Worm (Caenorhabditis elegans) whole organism, young adult: Measurements from ENCODE around the gene F59F3.6.
A peak's percentile ranks its signal among the peaks of the same experiment; 100 is the strongest.

Experiments
- B0035.1 ChIP-seq: sonication (generic microtip); optimal IDR thresholded peaks from 2 replicates; lab custom pipeline; 2016; ENCODE audit warnings: missing genetic modification characterization, mild to moderate bottlenecking, missing compliant biosample characterization, missing genotype, missing genetic modification reagents
- B0261.1 ChIP-seq: sonication (generic microtip); optimal IDR thresholded peaks from 2 replicates; lab custom pipeline; 2016; ENCODE audit warnings: mild to moderate bottlenecking, missing genetic modification characterization, moderate library complexity, missing compliant biosample characterization
- B0336.3 ChIP-seq: fragments of 200-800 bp; sonication (Bioruptor generic); IDR thresholded peaks from 2 replicates; pipeline ENCODE4 v1.3.6; 2022; ENCODE audit warnings: missing genetic modification characterization, missing compliant biosample characterization
- C06A6.2 ChIP-seq: fragments of 200-800 bp; sonication (Bioruptor generic); conservative IDR thresholded peaks from 2 replicates; pipeline ENCODE4 v1.3.6; 2022; ENCODE audit warnings: missing genetic modification characterization, missing compliant biosample characterization
- C17E4.6 ChIP-seq: fragments of 200-800 bp; sonication (Bioruptor generic); IDR thresholded peaks from 2 replicates; pipeline ENCODE4 v1.3.6; 2022; ENCODE audit warnings: missing genetic modification reagents, missing genetic modification characterization, missing compliant biosample characterization
- F22D6.2 ChIP-seq: sonication (generic microtip); optimal IDR thresholded peaks from 2 replicates; lab custom pipeline; 2016; ENCODE audit warnings: mild to moderate bottlenecking, missing genetic modification characterization, missing compliant biosample characterization
- F57A8.1 ChIP-seq: fragments of 200-800 bp; sonication (Bioruptor generic); optimal IDR thresholded peaks from 2 replicates; lab custom pipeline; 2018; ENCODE audit warnings: mild to moderate bottlenecking, missing genetic modification characterization, moderate library complexity, missing compliant biosample characterization
- Y53G8AR.9 ChIP-seq: fragments of 200-800 bp; sonication (Bioruptor generic); conservative IDR thresholded peaks from 2 replicates; pipeline ENCODE4 v1.3.6; 2022; ENCODE audit warnings: missing genetic modification reagents, missing genetic modification characterization, missing compliant biosample characterization
- Y95B8A.8 ChIP-seq: fragments of 200-800 bp; sonication (Bioruptor generic); IDR thresholded peaks from 2 replicates; pipeline ENCODE4 v1.3.6; 2022; ENCODE audit warnings: missing genetic modification reagents, missing genetic modification characterization, missing compliant biosample characterization
- atf-7 ChIP-seq: sonication (generic microtip); optimal IDR thresholded peaks from 2 replicates; lab custom pipeline; 2017; ENCODE audit warnings: mild to moderate bottlenecking, missing genetic modification characterization, missing compliant biosample characterization
- athp-1 ChIP-seq: sonication (generic microtip); optimal IDR thresholded peaks from 2 replicates; lab custom pipeline; 2017; ENCODE audit warnings: mild to moderate bottlenecking, missing genetic modification characterization, missing compliant biosample characterization
- ceh-91 ChIP-seq: fragments of 200-800 bp; sonication (Bioruptor generic); IDR thresholded peaks from 2 replicates; pipeline ENCODE4 v1.3.6; 2022; ENCODE audit warnings: missing genetic modification reagents, missing genetic modification characterization, missing compliant biosample characterization
- dox-1 ChIP-seq: fragments of 200-800 bp; sonication (Bioruptor generic); IDR thresholded peaks from 2 replicates; pipeline ENCODE4 v1.3.6; 2022; ENCODE audit warnings: missing genetic modification reagents, missing genetic modification characterization, missing compliant biosample characterization
- dpl-1 ChIP-seq: fragments of 150-350 bp; optimal IDR thresholded peaks from 2 replicates; lab custom pipeline; 2014; ENCODE audit warnings: missing biosample characterization, missing genetic modification reagents, missing genetic modification characterization
- egrh-3 ChIP-seq: fragments of 200-800 bp; sonication (Bioruptor generic); IDR thresholded peaks from 2 replicates; pipeline ENCODE4 v1.3.6; 2022; ENCODE audit warnings: missing genetic modification reagents, missing genetic modification characterization, missing compliant biosample characterization
- ets-4 ChIP-seq: fragments of 200-800 bp; sonication (Bioruptor generic); optimal IDR thresholded peaks from 2 replicates; lab custom pipeline; 2018; ENCODE audit warnings: mild to moderate bottlenecking, missing genetic modification characterization, missing compliant biosample characterization
- hmg-1.2 ChIP-seq: fragments of 200-800 bp; sonication (Bioruptor generic); IDR thresholded peaks from 2 replicates; pipeline ENCODE4 v1.3.6; 2022; ENCODE audit warnings: missing genetic modification reagents, missing genetic modification characterization, missing compliant biosample characterization
- let-526 ChIP-seq: fragments of 200-800 bp; sonication (Bioruptor generic); IDR thresholded peaks from 2 replicates; pipeline ENCODE4 v1.3.6; 2022; ENCODE audit warnings: missing genetic modification reagents, missing genetic modification characterization, missing compliant biosample characterization
- let-607 ChIP-seq, 2 experiments: fragments of 200-800 bp in 1 of 2; sonication (Bioruptor generic) in 1 of 2; sonication (generic microtip) in 1 of 2; optimal IDR thresholded peaks; 2 replicates each; lab custom pipeline; 2016 to 2018; ENCODE audit warnings: mild to moderate bottlenecking in 2 of 2, missing compliant biosample characterization in 2 of 2, missing genetic modification characterization in 2 of 2, moderate library complexity in 2 of 2, missing genotype in 1 of 2
- lsl-1 ChIP-seq: fragments of 200-800 bp; sonication (Bioruptor generic); optimal IDR thresholded peaks from 2 replicates; lab custom pipeline; 2018; ENCODE audit warnings: mild to moderate bottlenecking, missing genetic modification characterization, moderate library complexity, missing compliant biosample characterization
- mes-4 ChIP-seq: sonication (generic microtip); optimal IDR thresholded peaks from 2 replicates; lab custom pipeline; 2016; ENCODE audit warnings: missing genotype, missing genetic modification characterization, missing compliant biosample characterization
- mxl-1 ChIP-seq: sonication (generic microtip); optimal IDR thresholded peaks from 2 replicates; lab custom pipeline; 2016; ENCODE audit warnings: missing genetic modification characterization, missing compliant biosample characterization
- nfyb-1 ChIP-seq: fragments of 200-800 bp; sonication (Bioruptor generic); IDR thresholded peaks from 2 replicates; pipeline ENCODE4 v1.3.6; 2022; ENCODE audit warnings: missing genetic modification reagents, missing genetic modification characterization, missing compliant biosample characterization
- nhr-80 ChIP-seq: sonication (generic microtip); optimal IDR thresholded peaks from 2 replicates; lab custom pipeline; 2016; ENCODE audit warnings: missing genetic modification characterization, missing compliant biosample characterization
- pbrm-1 ChIP-seq: fragments of 200-800 bp; sonication (Bioruptor generic); IDR thresholded peaks from 2 replicates; pipeline ENCODE4 v1.3.6; 2022; ENCODE audit warnings: missing genetic modification reagents, missing genetic modification characterization, missing compliant biosample characterization
- pha-4 ChIP-seq: fragments of 150-350 bp; sonication (generic microtip); optimal IDR thresholded peaks from 2 replicates; lab custom pipeline; 2014; ENCODE audit warnings: missing biosample characterization, missing genetic modification reagents, missing genetic modification characterization
- somi-1 ChIP-seq: fragments of 200-800 bp; sonication (Bioruptor generic); optimal IDR thresholded peaks from 2 replicates; lab custom pipeline; 2018; ENCODE audit warnings: mild to moderate bottlenecking, missing genetic modification characterization, missing compliant biosample characterization
- ztf-18 ChIP-seq: sonication (generic microtip); optimal IDR thresholded peaks from 2 replicates; lab custom pipeline; 2016; ENCODE audit warnings: missing genotype, mild to moderate bottlenecking, missing genetic modification characterization, missing compliant biosample characterization

Gene F59F3.6

DNA sequence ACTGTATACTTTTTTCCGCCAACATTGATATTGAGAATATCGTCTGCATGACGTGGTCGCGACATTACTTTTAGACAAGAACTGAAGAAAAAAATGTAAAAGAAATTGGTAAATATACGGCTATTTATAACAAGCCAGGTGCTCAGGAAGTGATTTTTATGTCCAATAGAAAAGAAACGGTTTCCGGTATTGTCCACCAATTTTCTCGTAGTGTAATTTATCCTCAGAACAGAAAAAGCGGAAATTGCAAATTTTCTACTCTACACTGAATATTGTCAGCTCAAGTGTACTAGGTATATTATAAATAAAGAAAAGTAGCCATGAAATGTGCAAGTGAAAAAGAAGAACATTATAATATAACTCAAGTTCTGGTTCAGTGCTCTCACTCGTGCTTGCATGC, at the start of gene F59F3.6:
TSS of gene F59F3.6 (minus strand) at position 101 of the 400 bp plus-strand sequence.
- no peak for TF ChIP-seq B0261.1 (tag; lab: Kevin White, UChicago)
- no peak for TF ChIP-seq F22D6.2 (tag; lab: Kevin White, UChicago)

ce11 chrX:11047183-11047582, 48.1 kb upstream of the F59F3.6 start, which contains the start of gene clc-1:
TSS of gene clc-1 (plus strand) at chrX:11047446.
- TF ChIP-seq mes-4 (tag; lab: Kevin White, UChicago) (no peak), pha-4 (peak; percentile 64), ets-4 (GFP tag; lab: Kevin White, UChicago) (peak; percentile 22), dox-1 (GFP tag; lab: Robert Waterston, UW) (peak; percentile 54; the same call in 1 of the 2 replicates), let-607 (tag; optimal IDR thresholded peaks at IDR 0.05; lab: Kevin White, UChicago) (peak in 1 of 2 experiments; percentile 51), athp-1 (tag; lab: Kevin White, UChicago) (no peak), nhr-80 (tag; lab: Kevin White, UChicago) (peak; percentile 96), somi-1 (no peak), atf-7 (tag; lab: Kevin White, UChicago) (peak; percentile 72)
- TF ChIP-seq, all 124 proteins: peak for 6

DNA sequence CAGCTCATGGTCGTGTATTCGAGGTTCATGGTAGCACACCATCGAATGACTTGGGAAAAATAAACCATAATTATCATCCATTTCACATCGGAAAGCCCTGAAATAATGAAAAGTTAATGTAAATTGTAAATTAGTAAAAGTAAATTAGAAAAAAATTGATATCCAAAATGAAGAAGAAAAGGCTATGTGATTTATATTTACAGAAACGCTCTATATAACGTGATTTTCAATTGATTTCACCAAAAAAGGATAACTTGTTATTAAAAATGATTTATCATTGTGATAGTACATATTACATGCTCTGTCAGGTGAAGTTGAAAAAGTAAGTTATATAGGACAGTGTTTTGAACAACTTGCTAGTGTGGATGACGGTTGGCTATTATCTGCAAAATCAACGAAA, 43.7 kb upstream of the F59F3.6 start, which contains the start of gene C09F12.3:
TSS of gene C09F12.3 (minus strand) at position 101 of the 400 bp plus-strand sequence.
- TF ChIP-seq athp-1 (tag; lab: Kevin White, UChicago) (no peak), B0035.1 (tag; lab: Kevin White, UChicago) (no peak), pbrm-1 (GFP tag; lab: Robert Waterston, UW) (no peak)

ce11 chrX:11038221-11038620, 39.1 kb upstream of the F59F3.6 start:
- no peak for TF ChIP-seq pha-4
- TF ChIP-seq C17E4.6 (GFP tag; lab: Robert Waterston, UW): no peak
- TF ChIP-seq let-526 (GFP tag; lab: Robert Waterston, UW): no peak
- no peak for TF ChIP-seq C06A6.2 (GFP tag; lab: Robert Waterston, UW)
- TF ChIP-seq lsl-1 (GFP tag; lab: Kevin White, UChicago): no peak
- no peak for TF ChIP-seq Y95B8A.8 (GFP tag; lab: Robert Waterston, UW)
- no peak for TF ChIP-seq B0336.3
- no peak for TF ChIP-seq mxl-1 (tag; lab: Kevin White, UChicago)
- TF ChIP-seq nfyb-1 (GFP tag; lab: Robert Waterston, UW): no peak
- no peak for TF ChIP-seq ztf-18 (tag; lab: Kevin White, UChicago)
- TF ChIP-seq ceh-91 (GFP tag; lab: Robert Waterston, UW): no peak
- no peak for TF ChIP-seq dpl-1 (GFP tag; lab: Kevin White, UChicago)
- TF ChIP-seq egrh-3 (GFP tag; lab: Robert Waterston, UW): no peak
- no peak for TF ChIP-seq F57A8.1
- TF ChIP-seq Y53G8AR.9: no peak
- TF ChIP-seq hmg-1.2 (GFP tag; lab: Robert Waterston, UW): no peak

DNA sequence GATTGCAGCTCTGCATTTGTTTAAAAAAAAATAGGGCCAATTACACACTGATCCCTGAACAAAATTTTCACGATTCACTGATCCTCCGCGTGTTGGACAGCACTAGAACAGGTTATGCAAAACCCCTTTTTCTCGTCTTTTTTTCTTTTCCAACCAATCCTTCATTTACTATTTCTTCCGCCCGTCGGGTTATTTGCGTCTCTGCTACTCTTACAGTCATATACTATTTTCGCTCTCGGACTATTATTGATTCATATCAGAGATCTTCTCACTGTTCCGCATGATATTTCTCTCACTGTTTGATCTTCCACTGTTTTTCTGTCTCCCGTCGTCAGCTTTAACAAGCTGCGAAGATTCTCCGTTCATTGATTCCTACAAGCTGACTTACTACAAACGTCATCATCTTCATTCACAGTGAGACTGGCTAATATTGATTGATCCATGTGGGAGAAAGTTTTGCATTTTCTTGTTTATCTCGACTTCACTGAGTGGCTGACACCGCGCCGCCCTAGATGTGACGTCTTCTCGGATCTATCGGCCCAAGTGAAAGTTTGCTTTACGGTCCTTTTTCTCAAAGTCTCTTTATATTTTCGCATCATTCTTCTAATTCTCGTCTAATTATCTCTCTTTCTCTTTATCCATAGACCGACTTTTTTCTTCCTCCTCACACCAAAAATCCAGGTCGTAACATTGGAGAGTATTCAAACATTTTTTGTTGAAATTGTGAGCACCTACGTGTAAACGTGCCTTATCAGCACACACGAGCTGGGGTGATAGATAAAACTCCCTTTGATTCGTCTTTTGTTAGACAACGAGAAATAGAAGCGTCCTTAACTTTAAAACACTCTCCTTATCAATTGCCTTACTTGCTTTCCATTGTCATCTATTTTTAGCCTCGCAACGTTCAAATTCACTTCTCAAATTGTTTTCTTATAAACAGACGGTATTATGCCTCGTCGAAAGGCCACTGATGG, 37.3 kb upstream of the F59F3.6 start:
- TF ChIP-seq somi-1: no peak
- peak; percentile 20; the same call in 1 of the 2 replicates for TF ChIP-seq hmg-1.2 (GFP tag; lab: Robert Waterston, UW)
- TF ChIP-seq nhr-80 (tag; lab: Kevin White, UChicago): peak; percentile 53
